Worm (Caenorhabditis elegans) whole organism, late embryonic: ENCODE results near the gene R07B7.8.

ENCODE experiments used
- C38D4.7 ChIP-seq: fragments of 200-800 bp; sonication (Bioruptor generic); optimal IDR thresholded peaks from 2 replicates; lab custom pipeline; 2018; ENCODE audit warnings: mild to moderate bottlenecking, missing genetic modification characterization, moderate library complexity, missing compliant biosample characterization
- F13H6.1 ChIP-seq: sonication (generic microtip); optimal IDR thresholded peaks from 2 replicates; lab custom pipeline; 2016; ENCODE audit warnings: missing genetic modification characterization, missing compliant biosample characterization
- K09A11.1 ChIP-seq: sonication (generic microtip); optimal IDR thresholded peaks from 2 replicates; lab custom pipeline; 2017; ENCODE audit warnings: antibody characterized with exemption, mild to moderate bottlenecking, missing genetic modification characterization, missing compliant biosample characterization; ENCODE audit not compliant: insufficient read depth
- Y22D7AL.16 ChIP-seq: sonication (generic microtip); optimal IDR thresholded peaks from 2 replicates; lab custom pipeline; 2016; ENCODE audit warnings: missing genetic modification characterization, missing compliant biosample characterization
- ama-1 ChIP-seq: fragments of 150-350 bp; optimal IDR thresholded peaks from 2 replicates; lab custom pipeline; 2014
- ceh-22 ChIP-seq: sonication (generic microtip); optimal IDR thresholded peaks from 2 replicates; lab custom pipeline; 2017; ENCODE audit warnings: missing biosample characterization, missing genetic modification characterization
- ceh-24 ChIP-seq: sonication (generic microtip); optimal IDR thresholded peaks from 2 replicates; lab custom pipeline; 2016; ENCODE audit warnings: mild to moderate bottlenecking, missing genetic modification characterization, missing compliant biosample characterization
- ceh-31 ChIP-seq: sonication (generic microtip); optimal IDR thresholded peaks from 2 replicates; lab custom pipeline; 2016; ENCODE audit warnings: missing genetic modification characterization, missing compliant biosample characterization
- ceh-6 ChIP-seq: fragments of 200-800 bp; sonication (Bioruptor generic); optimal IDR thresholded peaks from 2 replicates; lab custom pipeline; 2018; ENCODE audit warnings: mild to moderate bottlenecking, missing genetic modification characterization, missing compliant biosample characterization
- ceh-9 ChIP-seq: sonication (generic microtip); optimal IDR thresholded peaks from 2 replicates; lab custom pipeline; 2016; ENCODE audit warnings: mild to moderate bottlenecking, missing genetic modification characterization, inconsistent platforms, missing compliant biosample characterization
- dmd-4 ChIP-seq: sonication (generic microtip); optimal IDR thresholded peaks from 2 replicates; lab custom pipeline; 2016; ENCODE audit warnings: borderline replicate concordance, missing genetic modification characterization, missing compliant biosample characterization
- dve-1 ChIP-seq: sonication (generic microtip); optimal IDR thresholded peaks from 2 replicates; lab custom pipeline; 2017; ENCODE audit warnings: antibody characterized with exemption, mild to moderate bottlenecking, missing genetic modification characterization, missing compliant biosample characterization
- elt-2 ChIP-seq: sonication (generic microtip); optimal IDR thresholded peaks from 2 replicates; lab custom pipeline; 2016; ENCODE audit warnings: missing genetic modification reagents, missing genetic modification characterization, missing compliant biosample characterization
- elt-4 ChIP-seq: sonication (generic microtip); optimal IDR thresholded peaks from 2 replicates; lab custom pipeline; 2016; ENCODE audit warnings: missing genetic modification characterization, missing compliant biosample characterization
- ets-4 ChIP-seq: sonication (generic microtip); optimal IDR thresholded peaks from 2 replicates; lab custom pipeline; 2016; ENCODE audit warnings: missing genetic modification characterization, missing compliant biosample characterization
- eyg-1 ChIP-seq: sonication (generic microtip); optimal IDR thresholded peaks from 2 replicates; lab custom pipeline; 2016; ENCODE audit warnings: missing genotype, missing genetic modification characterization, missing compliant biosample characterization
- fkh-6 ChIP-seq: sonication (generic microtip); optimal IDR thresholded peaks from 2 replicates; lab custom pipeline; 2016; ENCODE audit warnings: missing genetic modification characterization, missing compliant biosample characterization
- hlh-13 ChIP-seq: fragments of 200-800 bp; sonication (Bioruptor generic); optimal IDR thresholded peaks from 2 replicates; lab custom pipeline; 2018; ENCODE audit warnings: mild to moderate bottlenecking, missing genetic modification characterization, missing compliant biosample characterization
- lim-6 ChIP-seq: sonication (generic microtip); optimal IDR thresholded peaks from 2 replicates; lab custom pipeline; 2016; ENCODE audit warnings: missing genetic modification characterization, missing compliant biosample characterization
- nhr-11 ChIP-seq: fragments of 150-350 bp; optimal IDR thresholded peaks from 2 replicates; lab custom pipeline; 2014; ENCODE audit warnings: missing biosample characterization, missing genetic modification characterization
- nhr-232 ChIP-seq: sonication (generic microtip); optimal IDR thresholded peaks from 2 replicates; lab custom pipeline; 2016; ENCODE audit warnings: missing genetic modification characterization, missing compliant biosample characterization
- pag-3 ChIP-seq: sonication (generic microtip); optimal IDR thresholded peaks from 2 replicates; lab custom pipeline; 2016; ENCODE audit warnings: missing compliant biosample characterization, missing genetic modification characterization, borderline replicate concordance
- pat-9 ChIP-seq: fragments of 200-800 bp; sonication (Bioruptor generic); optimal IDR thresholded peaks from 2 replicates; lab custom pipeline; 2018; ENCODE audit warnings: mild to moderate bottlenecking, missing genetic modification characterization, moderate library complexity, missing compliant biosample characterization
- pha-2 ChIP-seq: sonication (generic microtip); optimal IDR thresholded peaks from 2 replicates; lab custom pipeline; 2017; ENCODE audit warnings: mild to moderate bottlenecking, missing genetic modification characterization, missing compliant biosample characterization
- pha-4 ChIP-seq: fragments of 150-350 bp; optimal IDR thresholded peaks from 2 replicates; lab custom pipeline; 2018; ENCODE audit warnings: missing biosample characterization, missing genetic modification reagents, missing genetic modification characterization
- ref-2 ChIP-seq: sonication (generic microtip); optimal IDR thresholded peaks from 2 replicates; lab custom pipeline; 2016; ENCODE audit warnings: missing genetic modification characterization, missing compliant biosample characterization
- rnt-1 ChIP-seq: sonication (generic microtip); optimal IDR thresholded peaks from 2 replicates; lab custom pipeline; 2016; ENCODE audit warnings: missing genetic modification characterization, missing compliant biosample characterization
- sdc-2 ChIP-seq: sonication (generic microtip); optimal IDR thresholded peaks from 2 replicates; lab custom pipeline; 2016; ENCODE audit warnings: missing genotype, missing genetic modification characterization, missing compliant biosample characterization
- sox-2 ChIP-seq: fragments of 200-800 bp; sonication (Bioruptor generic); IDR thresholded peaks from 2 replicates; pipeline ENCODE4 v1.3.6; 2022; ENCODE audit warnings: missing genetic modification reagents, missing genetic modification characterization, missing compliant biosample characterization
- syd-9 ChIP-seq: sonication (generic microtip); optimal IDR thresholded peaks from 2 replicates; lab custom pipeline; 2016; ENCODE audit warnings: mild to moderate bottlenecking, missing genetic modification characterization, moderate library complexity, missing compliant biosample characterization
- ttx-3 ChIP-seq: sonication (generic microtip); optimal IDR thresholded peaks from 2 replicates; lab custom pipeline; 2016; ENCODE audit warnings: missing genetic modification reagents, missing genetic modification characterization, missing compliant biosample characterization
- unc-42 ChIP-seq: sonication (generic microtip); optimal IDR thresholded peaks from 2 replicates; lab custom pipeline; 2016; ENCODE audit warnings: missing genotype, missing genetic modification characterization, missing compliant biosample characterization
- zip-5 ChIP-seq: sonication (generic microtip); optimal IDR thresholded peaks from 2 replicates; lab custom pipeline; 2016; ENCODE audit warnings: missing genetic modification characterization, missing compliant biosample characterization
- ztf-16 ChIP-seq: sonication (generic microtip); optimal IDR thresholded peaks from 2 replicates; lab custom pipeline; 2017; ENCODE audit warnings: missing genetic modification characterization, missing compliant biosample characterization

Gene R07B7.8

DNA sequence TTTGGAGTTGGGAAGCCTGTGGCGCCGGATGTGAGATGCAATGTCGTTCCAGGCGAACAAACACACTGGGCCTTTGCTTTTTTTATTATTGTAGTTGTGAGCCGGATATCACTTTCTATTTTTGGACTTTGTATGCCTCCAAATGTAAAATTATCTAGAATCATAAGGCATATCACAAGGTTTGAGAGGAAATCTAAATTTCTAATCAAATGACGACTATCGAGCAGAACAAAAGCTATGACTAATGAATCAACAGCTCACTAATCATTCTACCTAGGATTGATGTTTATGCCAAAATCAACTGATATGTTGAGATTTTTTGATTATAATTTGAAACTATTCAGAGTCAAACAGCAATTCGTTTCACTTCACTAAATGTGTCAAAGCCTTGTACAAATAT lies 46.2 kb downstream of the R07B7.8 start:
- TF ChIP-seq sox-2 (GFP tag; lab: Robert Waterston, UW): no peak
- no peak for TF ChIP-seq lim-6 (tag; lab: Kevin White, UChicago)
- no peak for TF ChIP-seq ceh-9 (tag; lab: Kevin White, UChicago)
- TF ChIP-seq dve-1 (tag; lab: Kevin White, UChicago): no peak
- no peak for TF ChIP-seq zip-5 (tag; lab: Kevin White, UChicago)
- TF ChIP-seq ama-1 (lab: Kevin White, UChicago): no peak
- no peak for TF ChIP-seq ceh-31 (tag; lab: Kevin White, UChicago)
- no peak for TF ChIP-seq C38D4.7 (GFP tag; lab: Kevin White, UChicago)
- no peak for TF ChIP-seq pha-4 (tag; lab: Kevin White, UChicago)

DNA sequence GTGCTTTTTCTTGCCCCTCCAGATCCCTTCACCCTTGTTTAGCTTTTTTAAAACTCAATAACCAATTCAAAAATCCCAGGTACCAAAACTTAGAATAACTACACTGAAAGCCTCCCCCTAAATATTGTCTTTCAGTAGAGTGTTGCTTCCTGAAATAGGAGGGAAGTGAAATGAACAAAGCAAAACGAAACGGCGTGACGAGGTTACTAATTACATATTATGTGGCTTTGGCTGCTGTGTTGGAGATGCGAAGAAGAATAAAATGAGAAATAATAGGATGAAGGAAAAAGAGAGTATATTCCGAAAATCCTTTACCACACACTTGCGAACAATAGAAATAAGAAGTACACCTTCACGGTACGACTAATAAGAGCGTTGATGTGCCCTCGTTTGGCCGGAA lies 48.0 kb downstream of the R07B7.8 start:
- peak; percentile 18; the same call in 1 of the 2 replicates for TF ChIP-seq sox-2 (GFP tag; lab: Robert Waterston, UW)
- TF ChIP-seq ceh-31 (tag; lab: Kevin White, UChicago): peak; percentile 20
- TF ChIP-seq eyg-1 (tag; lab: Kevin White, UChicago): no peak
- no peak for TF ChIP-seq ztf-16 (tag; lab: Kevin White, UChicago)
- no peak for TF ChIP-seq F13H6.1 (tag; lab: Kevin White, UChicago)
- TF ChIP-seq ref-2: no peak
- TF ChIP-seq Y22D7AL.16 (tag; lab: Kevin White, UChicago): no peak
- no peak for TF ChIP-seq rnt-1 (tag; lab: Kevin White, UChicago)
- TF ChIP-seq pag-3 (tag; lab: Kevin White, UChicago): no peak
- peak; percentile 23 for TF ChIP-seq unc-42 (tag; lab: Kevin White, UChicago)
- TF ChIP-seq pha-4 (tag; lab: Kevin White, UChicago): no peak
- TF ChIP-seq ttx-3 (tag; lab: Kevin White, UChicago): no peak
- no peak for TF ChIP-seq fkh-6 (tag; lab: Kevin White, UChicago)
- no peak for TF ChIP-seq dve-1 (tag; lab: Kevin White, UChicago)
- no peak for TF ChIP-seq elt-2
- TF ChIP-seq pat-9 (tag; lab: Kevin White, UChicago): no peak
- TF ChIP-seq syd-9 (tag; lab: Kevin White, UChicago): no peak
- no peak for TF ChIP-seq nhr-11
- no peak for TF ChIP-seq ceh-24 (tag; lab: Kevin White, UChicago)
- no peak for TF ChIP-seq pha-2 (tag; lab: Kevin White, UChicago)
- no peak for TF ChIP-seq ceh-6 (GFP tag; lab: Kevin White, UChicago)
- no peak for TF ChIP-seq elt-4 (tag; lab: Kevin White, UChicago)
- no peak for TF ChIP-seq ets-4 (tag; lab: Kevin White, UChicago)
- TF ChIP-seq sdc-2 (tag; lab: Kevin White, UChicago): no peak
- no peak for TF ChIP-seq hlh-13 (GFP tag; lab: Kevin White, UChicago)
- no peak for TF ChIP-seq nhr-232

DNA sequence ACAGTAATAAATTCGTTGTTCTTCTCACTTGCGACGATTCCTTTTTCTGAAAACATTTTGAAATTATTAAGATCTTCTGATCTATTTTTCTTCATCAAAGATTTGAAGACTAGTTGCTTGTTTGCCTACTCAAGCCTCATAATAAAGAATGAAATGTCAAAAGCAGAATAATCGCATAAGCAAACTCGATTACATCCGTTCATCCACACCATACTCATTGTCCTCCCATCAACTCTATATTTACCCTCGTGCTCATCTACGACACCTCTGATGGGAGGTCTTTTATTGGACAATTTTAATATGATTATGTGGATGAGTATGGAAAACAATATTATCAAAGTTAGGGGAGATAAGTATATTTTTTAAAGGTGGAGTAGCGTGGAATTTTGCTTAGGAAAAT lies 50.3 kb downstream of the R07B7.8 start:
- TF ChIP-seq unc-42 (tag; lab: Kevin White, UChicago) (peak; percentile 62), ceh-22 (tag; lab: Kevin White, UChicago) (no peak), ceh-24 (tag; lab: Kevin White, UChicago) (no peak), ama-1 (lab: Kevin White, UChicago) (no peak), pha-2 (tag; lab: Kevin White, UChicago) (no peak)

DNA sequence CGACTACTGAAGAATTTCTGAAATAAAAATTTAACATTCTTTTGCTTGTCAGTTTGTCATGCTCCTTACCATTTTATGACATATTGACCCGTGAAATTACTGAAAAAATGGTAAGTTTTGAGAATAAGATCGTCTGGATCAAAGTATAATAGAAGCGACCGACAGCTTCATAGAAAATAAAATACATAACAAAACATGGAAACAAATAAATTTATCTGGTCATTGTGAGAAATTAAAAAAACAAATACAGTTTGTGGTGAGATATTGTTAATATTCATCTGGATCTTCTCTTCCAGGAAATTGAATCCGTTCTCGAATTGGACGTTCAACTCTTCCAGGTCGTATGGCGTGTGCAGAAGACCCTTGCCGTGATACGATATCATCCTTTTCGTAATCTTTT lies 52.1 kb downstream of the R07B7.8 start, which contains the start of gene pkc-1:
Gene pkc-1 (minus strand): TSS at position 101 of the 400 bp plus-strand sequence.
- no peak for TF ChIP-seq dmd-4 (tag; lab: Kevin White, UChicago)
- TF ChIP-seq ceh-22 (tag; lab: Kevin White, UChicago): no peak
- no peak for TF ChIP-seq K09A11.1 (tag; lab: Kevin White, UChicago)
- no peak for TF ChIP-seq pat-9 (tag; lab: Kevin White, UChicago)
- no peak for TF ChIP-seq ceh-24 (tag; lab: Kevin White, UChicago)
- TF ChIP-seq, all 69 proteins: peak for 0
